Worm (Caenorhabditis elegans): ENCODE data around the gene F49C12.15.
"Not testable (repeated sequence)": the region's sequence is repeated elsewhere in the genome, so short reads cannot be mapped to it uniquely, and the experiment has no call there.

F49C12.15 gene

ce11 chrIV:9308975-9309374, 15.3 kb upstream of the F49C12.15 start, which contains the start of gene F49C12.6:
TSS of gene F49C12.6 (minus strand) at chrIV:9309075.
- TF ChIP-seq mcd-1 (GFP tag; IDR thresholded peaks at IDR 0.05) (no peak), mxl-1 (tag; optimal IDR thresholded peaks at IDR 0.05) (no peak), F57A8.1 (GFP tag; optimal IDR thresholded peaks at IDR 0.05) (no peak), aptf-2 (GFP tag; conservative IDR thresholded peaks at IDR 0.05) (no peak), nhr-179 (tag; optimal IDR thresholded peaks at IDR 0.05) (no peak), attf-3 (GFP tag; conservative IDR thresholded peaks at IDR 0.05) (no peak), nhr-27 (tag; optimal IDR thresholded peaks at IDR 0.05) (no peak), egrh-3 (GFP tag; IDR thresholded peaks at IDR 0.05) (no peak), lin-35 (GFP tag; optimal IDR thresholded peaks at IDR 0.05) (no peak), dpff-1 (tag; optimal IDR thresholded peaks at IDR 0.05) (no peak), madf-3 (GFP tag; IDR thresholded peaks at IDR 0.05) (no peak), F49E8.2 (tag; optimal IDR thresholded peaks at IDR 0.05; ENCODE audit: insufficient read depth) (no peak)

- TF ChIP-seq ets-4 (GFP tag; optimal IDR thresholded peaks at IDR 0.05) (peak; percentile 45), madf-3 (GFP tag; IDR thresholded peaks at IDR 0.05) (no peak), ceh-27 (GFP tag; optimal IDR thresholded peaks at IDR 0.05) (no peak), attf-5 (GFP tag; optimal IDR thresholded peaks at IDR 0.05) (no peak), ceh-100 (GFP tag; IDR thresholded peaks at IDR 0.05) (no peak), lsy-27 (tag; optimal IDR thresholded peaks at IDR 0.05; ENCODE audit: borderline replicate concordance, insufficient read depth) (no peak), ztf-6 (GFP tag; IDR thresholded peaks at IDR 0.05) (no peak), nfya-1 (tag; optimal IDR thresholded peaks at IDR 0.05; ENCODE audit: borderline replicate concordance, insufficient read depth) (no peak), lag-1 (GFP tag; IDR thresholded peaks at IDR 0.05) (no peak), ztf-28 (GFP tag; IDR thresholded peaks at IDR 0.05) (no peak), Y67H2A.10 (GFP tag; conservative IDR thresholded peaks at IDR 0.05) (no peak), nhr-80 (tag; optimal IDR thresholded peaks at IDR 0.05) (peak; percentile 73), rpc-1 (optimal IDR thresholded peaks at IDR 0.05) (no peak), rpc-1 (tag; optimal IDR thresholded peaks at IDR 0.05) (no peak), athp-1 (tag; optimal IDR thresholded peaks at IDR 0.05) (no peak), hlh-12 (tag; optimal IDR thresholded peaks at IDR 0.05) (no peak), nhr-179 (tag; optimal IDR thresholded peaks at IDR 0.05) (no peak), F37B4.10 (GFP tag; IDR thresholded peaks at IDR 0.05) (no peak)
These were observed 13.2 kb upstream of the F49C12.15 start for ce11 chrIV:9310935-9311566.

- not testable (repeated sequence) for TF ChIP-seq pha-4 (tag; optimal IDR thresholded peaks at IDR 0.05); dox-1 (GFP tag; IDR thresholded peaks at IDR 0.05); Y53G8AR.9 (GFP tag; conservative IDR thresholded peaks at IDR 0.05)
These were observed 11.4 kb upstream of the F49C12.15 start, which contains the start of gene F49C12.7 for ce11 chrIV:9312827-9313226. TSS of gene F49C12.7 (minus strand) at chrIV:9312927.

ce11 chrIV:9316068-9316681, 8.1 kb upstream of the F49C12.15 start, which contains the start of the genes F49C12.9 and rpn-7:
TSS of gene F49C12.9 (minus strand) at chrIV:9316215.
TSS of gene rpn-7 (plus strand) at chrIV:9316631.
- TF ChIP-seq snpc-4 (GFP tag; optimal IDR thresholded peaks at IDR 0.05) (no peak), snpc-4 (tag; optimal IDR thresholded peaks at IDR 0.05) (peak in 3 of 4 experiments; percentile 1 to 45 (median 15)), let-607 (tag; optimal IDR thresholded peaks at IDR 0.05) (no peak), mes-4 (tag; optimal IDR thresholded peaks at IDR 0.05) (no peak), dox-1 (GFP tag; IDR thresholded peaks at IDR 0.05) (0 out of 2 replicates have a peak, but pooled peaks have one; percentile 30), rpc-1 (optimal IDR thresholded peaks at IDR 0.05) (peak; percentile 9), rpc-1 (tag; optimal IDR thresholded peaks at IDR 0.05) (no peak), nhr-80 (tag; optimal IDR thresholded peaks at IDR 0.05) (peak; percentile 4), cebp-1 (GFP tag; IDR thresholded peaks at IDR 0.05) (peak; percentile 21; the same call in 1 of the 2 replicates), cebp-1 (tag; optimal IDR thresholded peaks at IDR 0.05) (peak; percentile 79), K11D2.4 (GFP tag; IDR thresholded peaks at IDR 0.05) (no peak), lin-54 (GFP tag; optimal IDR thresholded peaks at IDR 0.05) (peak; percentile 8), F55B11.4 (tag; optimal IDR thresholded peaks at IDR 0.05; ENCODE audit: borderline replicate concordance, insufficient read depth) (no peak), tbx-9 (tag; optimal IDR thresholded peaks at IDR 0.05; ENCODE audit: borderline replicate concordance) (no peak), attf-3 (GFP tag; conservative IDR thresholded peaks at IDR 0.05) (0 out of 2 replicates have a peak, but pooled peaks have one; percentile 9), lin-35 (GFP tag; optimal IDR thresholded peaks at IDR 0.05) (peak in 1 of 3 experiments; percentile 29), snpc-1.1 (tag; optimal IDR thresholded peaks at IDR 0.05; ENCODE audit: insufficient read depth) (no peak)
